Fruit fly (Drosophila melanogaster) whole organism, embryonic: Measurements from ENCODE around the gene Pdhb.

Experiments used
- ATbp ChIP-seq: fragments of 200-800 bp; sonication (Bioruptor generic); optimal IDR thresholded peaks from 2 replicates; lab custom pipeline; 2017; ENCODE audit warnings: missing biosample characterization, mild to moderate bottlenecking, missing genetic modification characterization, missing genetic modification reagents
- Ada2b ChIP-seq: fragments of 200-800 bp; sonication (Bioruptor generic); IDR thresholded peaks from 2 replicates; pipeline ENCODE4 v1.3.6; 2022; ENCODE audit warnings: missing biosample characterization, missing genetic modification characterization
- CG11456 ChIP-seq: fragments of 200-800 bp; sonication (Bioruptor generic); IDR thresholded peaks from 3 replicates; pipeline ENCODE4 v1.3.6; 2022; ENCODE audit warnings: missing biosample characterization, missing genetic modification characterization
- CG11560 ChIP-seq: fragments of 200-800 bp; sonication (Bioruptor generic); IDR thresholded peaks from 3 replicates; pipeline ENCODE4 v1.3.6; 2022; ENCODE audit warnings: missing biosample characterization, missing genetic modification characterization
- CG12219 ChIP-seq: fragments of 200-800 bp; sonication (Bioruptor generic); optimal IDR thresholded peaks from 3 replicates; lab custom pipeline; 2018; ENCODE audit warnings: missing biosample characterization, mild to moderate bottlenecking, missing genetic modification characterization
- CG12299 ChIP-seq: fragments of 200-800 bp; sonication (Bioruptor generic); optimal IDR thresholded peaks from 2 replicates; lab custom pipeline; 2018; ENCODE audit warnings: missing biosample characterization, mild to moderate bottlenecking, missing genetic modification characterization
- CG1233 ChIP-seq: fragments of 200-800 bp; sonication (Bioruptor generic); optimal IDR thresholded peaks from 4 replicates; lab custom pipeline; 2018; ENCODE audit warnings: missing biosample characterization, mild to moderate bottlenecking, missing genetic modification characterization
- CG2129 ChIP-seq: fragments of 200-800 bp; sonication (Bioruptor generic); IDR thresholded peaks from 2 replicates; pipeline ENCODE4 v1.3.6; 2022; ENCODE audit warnings: missing biosample characterization, missing genetic modification characterization; ENCODE audit not compliant: partially characterized antibody
- CG32532 ChIP-seq: fragments of 200-800 bp; sonication (Bioruptor generic); IDR thresholded peaks from 2 replicates; pipeline ENCODE4 v1.3.6; 2022; ENCODE audit warnings: missing biosample characterization, missing genetic modification characterization
- CG3407 ChIP-seq: fragments of 200-800 bp; sonication (Bioruptor generic); optimal IDR thresholded peaks from 2 replicates; lab custom pipeline; 2018; ENCODE audit warnings: missing biosample characterization, mild to moderate bottlenecking, missing genetic modification characterization
- CG34224 ChIP-seq: fragments of 200-800 bp; sonication (Bioruptor generic); IDR thresholded peaks from 3 replicates; pipeline ENCODE4 v1.3.6; 2022; ENCODE audit warnings: missing biosample characterization, missing genetic modification characterization; ENCODE audit not compliant: partially characterized antibody
- CG4328 ChIP-seq: fragments of 200-800 bp; sonication (Bioruptor generic); optimal IDR thresholded peaks from 3 replicates; lab custom pipeline; 2017; ENCODE audit warnings: missing biosample characterization, missing genetic modification reagents, missing genetic modification characterization
- CG4360 ChIP-seq: fragments of 200-800 bp; sonication (Bioruptor generic); IDR thresholded peaks from 2 replicates; pipeline ENCODE4 v1.3.6; 2022; ENCODE audit warnings: missing biosample characterization, missing genetic modification characterization
- CG5245 ChIP-seq: fragments of 200-800 bp; sonication (Bioruptor generic); optimal IDR thresholded peaks from 3 replicates; lab custom pipeline; 2016; ENCODE audit warnings: missing biosample characterization, missing genetic modification characterization
- CG7839 ChIP-seq: fragments of 200-800 bp; sonication (Bioruptor generic); optimal IDR thresholded peaks from 3 replicates; lab custom pipeline; 2018; ENCODE audit warnings: missing biosample characterization, mild to moderate bottlenecking, missing genetic modification characterization, moderate library complexity
- CG8924 ChIP-seq: fragments of 200-800 bp; optimal IDR thresholded peaks from 3 replicates; lab custom pipeline; 2019; ENCODE audit warnings: missing biosample characterization, mild to moderate bottlenecking, missing genetic modification characterization, moderate library complexity
- CG9876 ChIP-seq: fragments of 200-800 bp; sonication (Bioruptor generic); optimal IDR thresholded peaks from 2 replicates; lab custom pipeline; 2016; ENCODE audit warnings: missing biosample characterization, missing genetic modification characterization
- CG9932 ChIP-seq: fragments of 200-800 bp; sonication (Bioruptor generic); IDR thresholded peaks from 2 replicates; pipeline ENCODE4 v1.3.6; 2022; ENCODE audit warnings: missing biosample characterization, missing genetic modification characterization
- Chrac-16 ChIP-seq: fragments of 200-800 bp; sonication (Bioruptor generic); optimal IDR thresholded peaks from 3 replicates; lab custom pipeline; 2016; ENCODE audit warnings: missing biosample characterization, missing genetic modification characterization
- Dp ChIP-seq: fragments of 200-800 bp; sonication (Bioruptor generic); optimal IDR thresholded peaks from 2 replicates; lab custom pipeline; 2018; ENCODE audit warnings: missing biosample characterization, mild to moderate bottlenecking, missing genetic modification characterization, moderate library complexity
- Eip74EF ChIP-seq, 2 experiments: fragments of 200-800 bp in 1 of 2; fragments of >200 bp in 1 of 2; sonication (Bioruptor generic) in 1 of 2; optimal IDR thresholded peaks; 2 replicates each; lab custom pipeline; 2017 to 2019; ENCODE audit warnings: missing biosample characterization in 2 of 2, missing genetic modification characterization in 2 of 2, mild to moderate bottlenecking in 1 of 2, moderate library complexity in 1 of 2
- HLH4C ChIP-seq: fragments of 200-800 bp; sonication (Bioruptor generic); IDR thresholded peaks from 3 replicates; pipeline ENCODE4 v1.3.6; 2022; ENCODE audit warnings: missing biosample characterization, missing genetic modification characterization; ENCODE audit not compliant: partially characterized antibody
- Hr78 ChIP-seq, 2 experiments: fragments of 200-800 bp in 1 of 2; fragments of >200 bp in 1 of 2; sonication (Bioruptor generic) in 1 of 2; optimal IDR thresholded peaks; 2 replicates each; lab custom pipeline; 2017 to 2019; ENCODE audit warnings: missing biosample characterization in 2 of 2, missing genetic modification characterization in 2 of 2, mild to moderate bottlenecking in 1 of 2, moderate library complexity in 1 of 2
- Lim3 ChIP-seq: fragments of 200-800 bp; sonication (Bioruptor generic); IDR thresholded peaks from 2 replicates; pipeline ENCODE4 v1.3.6; 2022; ENCODE audit warnings: missing biosample characterization, missing genetic modification characterization
- Nf-YA ChIP-seq: fragments of 200-800 bp; sonication (Bioruptor generic); IDR thresholded peaks from 2 replicates; pipeline ENCODE4 v1.3.6; 2022; ENCODE audit warnings: missing biosample characterization, missing genetic modification characterization
- Stat92E ChIP-seq, 3 experiments: fragments of >200 bp in 2 of 3; fragments of 200-800 bp in 1 of 3; sonication (Bioruptor generic) in 1 of 3; optimal IDR thresholded peaks; 2 replicates each; lab custom pipeline; 2017 to 2019; ENCODE audit warnings: missing biosample characterization in 3 of 3, missing genetic modification characterization in 3 of 3, mild to moderate bottlenecking in 1 of 3, moderate library complexity in 1 of 3
- ase ChIP-seq: fragments of 200-800 bp; sonication (Bioruptor generic); IDR thresholded peaks from 3 replicates; pipeline ENCODE4 v1.3.6; 2022; ENCODE audit warnings: missing biosample characterization, missing genetic modification characterization
- btn ChIP-seq: fragments of 200-800 bp; sonication (Bioruptor generic); optimal IDR thresholded peaks from 2 replicates; lab custom pipeline; 2016; ENCODE audit warnings: missing biosample characterization, missing genetic modification characterization
- dan ChIP-seq: fragments of 200-800 bp; sonication (Bioruptor generic); IDR thresholded peaks from 2 replicates; pipeline ENCODE4 v1.3.6; 2022; ENCODE audit warnings: missing biosample characterization, missing genetic modification characterization
- eve ChIP-seq, 2 experiments: fragments of >200 bp; optimal IDR thresholded peaks; 2 replicates each; lab custom pipeline; 2017; ENCODE audit warnings: missing biosample characterization in 2 of 2, missing genetic modification characterization in 2 of 2
- fd3F ChIP-seq: fragments of 200-800 bp; sonication (Bioruptor generic); optimal IDR thresholded peaks from 2 replicates; lab custom pipeline; 2018; ENCODE audit warnings: missing biosample characterization, mild to moderate bottlenecking, missing genetic modification characterization, moderate library complexity
- fd64A ChIP-seq: fragments of 200-800 bp; sonication (Bioruptor generic); optimal IDR thresholded peaks from 3 replicates; lab custom pipeline; 2018; ENCODE audit warnings: missing biosample characterization, mild to moderate bottlenecking, missing genetic modification characterization
- gce ChIP-seq: fragments of 200-800 bp; sonication (Bioruptor generic); IDR thresholded peaks from 3 replicates; pipeline ENCODE4 v1.3.6; 2022; ENCODE audit warnings: missing biosample characterization, missing genetic modification characterization
- gem ChIP-seq: fragments of 200-800 bp; sonication (Bioruptor generic); optimal IDR thresholded peaks from 2 replicates; lab custom pipeline; 2019; ENCODE audit warnings: missing biosample characterization, mild to moderate bottlenecking, missing genetic modification characterization, moderate library complexity
- grn ChIP-seq: fragments of 200-800 bp; sonication (Bioruptor generic); optimal IDR thresholded peaks from 3 replicates; lab custom pipeline; 2017; ENCODE audit warnings: missing biosample characterization, missing genetic modification characterization
- inv ChIP-seq: fragments of 200-800 bp; sonication (Bioruptor generic); IDR thresholded peaks from 2 replicates; pipeline ENCODE4 v1.3.6; 2022; ENCODE audit warnings: missing biosample characterization, missing genetic modification characterization; ENCODE audit not compliant: partially characterized antibody
- ken ChIP-seq: fragments of 200-800 bp; sonication (Bioruptor generic); IDR thresholded peaks from 3 replicates; pipeline ENCODE4 v1.3.6; 2022; ENCODE audit warnings: missing biosample characterization, missing genetic modification characterization
- lilli ChIP-seq: fragments of 200-800 bp; sonication (Bioruptor generic); optimal IDR thresholded peaks from 3 replicates; lab custom pipeline; 2016; ENCODE audit warnings: missing biosample characterization, missing genetic modification characterization
- mirr ChIP-seq: fragments of 200-800 bp; sonication (Bioruptor generic); optimal IDR thresholded peaks from 3 replicates; lab custom pipeline; 2018; ENCODE audit warnings: missing biosample characterization, mild to moderate bottlenecking, missing genetic modification characterization
- nom ChIP-seq: fragments of 200-800 bp; sonication (Bioruptor generic); optimal IDR thresholded peaks from 2 replicates; lab custom pipeline; 2017; ENCODE audit warnings: missing biosample characterization, missing genetic modification characterization, mild to moderate bottlenecking, moderate library complexity, missing genetic modification reagents
- pros ChIP-seq: fragments of 200-800 bp; sonication (Bioruptor generic); optimal IDR thresholded peaks from 3 replicates; lab custom pipeline; 2019; ENCODE audit warnings: missing biosample characterization, mild to moderate bottlenecking, missing genetic modification characterization, moderate library complexity
- pum ChIP-seq: fragments of 200-800 bp; sonication (Bioruptor generic); optimal IDR thresholded peaks from 2 replicates; lab custom pipeline; 2016; ENCODE audit warnings: missing biosample characterization, missing genetic modification characterization
- salm ChIP-seq: fragments of 200-800 bp; sonication (Bioruptor generic); optimal IDR thresholded peaks from 2 replicates; lab custom pipeline; 2018; ENCODE audit warnings: missing biosample characterization, mild to moderate bottlenecking, missing genetic modification characterization
- schlank ChIP-seq: fragments of 200-800 bp; sonication (Bioruptor generic); optimal IDR thresholded peaks from 2 replicates; lab custom pipeline; 2018; ENCODE audit warnings: missing biosample characterization, mild to moderate bottlenecking, missing genetic modification characterization
- sisA ChIP-seq: fragments of 200-800 bp; sonication (Bioruptor generic); IDR thresholded peaks from 2 replicates; pipeline ENCODE4 v1.3.6; 2022; ENCODE audit warnings: missing biosample characterization, missing genetic modification characterization
- sr ChIP-seq: fragments of 200-800 bp; sonication (Bioruptor generic); IDR thresholded peaks from 3 replicates; pipeline ENCODE4 v1.3.6; 2022; ENCODE audit warnings: missing biosample characterization, missing genetic modification characterization
- tin ChIP-seq: fragments of 200-800 bp; sonication (Bioruptor generic); optimal IDR thresholded peaks from 3 replicates; lab custom pipeline; 2016; ENCODE audit warnings: missing biosample characterization, missing genetic modification characterization
- ttk ChIP-seq: fragments of 200-800 bp; sonication (Bioruptor generic); IDR thresholded peaks from 2 replicates; pipeline ENCODE4 v2.1.2; 2022; ENCODE audit warnings: missing biosample characterization, missing genetic modification characterization
- unc-4 ChIP-seq: fragments of 200-800 bp; sonication (Bioruptor generic); IDR thresholded peaks from 2 replicates; pipeline ENCODE4 v1.3.6; 2022; ENCODE audit warnings: missing biosample characterization, missing genetic modification characterization; ENCODE audit not compliant: partially characterized antibody
- z ChIP-seq: fragments of 200-800 bp; sonication (Bioruptor generic); IDR thresholded peaks from 3 replicates; pipeline ENCODE4 v1.3.6; 2022; ENCODE audit warnings: missing biosample characterization, missing genetic modification characterization

Gene Pdhb

dm6 chr3R:29124128-29124527 lies 11.3 kb downstream of the Pdhb start (continued):
- no peak for TF ChIP-seq CG34224 (GFP tag; lab: Robert Waterston, UW)
- no peak for TF ChIP-seq unc-4 (GFP tag; lab: Robert Waterston, UW)
- peak; percentile 13 for TF ChIP-seq CG9876 (GFP tag; lab: Kevin White, UChicago)
- TF ChIP-seq CG12219, result peak; percentile 65
- TF ChIP-seq tin, result peak; percentile 32
- TF ChIP-seq sr, result peak; percentile 44; the same call in 1 of the 3 replicates
- TF ChIP-seq pros (GFP tag; lab: Kevin White, UChicago), result no peak
- TF ChIP-seq CG4328 (GFP tag; lab: Kevin White, UChicago), result no peak
- peak; percentile 87 for TF ChIP-seq ken
- TF ChIP-seq CG11560 (tag; lab: Robert Waterston, UW), result 0 out of 3 replicates have a peak, but pooled peaks have one; percentile 37
- no peak for TF ChIP-seq Stat92E (GFP tag; optimal IDR thresholded peaks at IDR 0.05; lab: Kevin White, UChicago)
- TF ChIP-seq CG11456 (GFP tag; lab: Robert Waterston, UW), result peak; percentile 70; the same call in 2 of the 3 replicates
- TF ChIP-seq CG12299, result no peak
- TF ChIP-seq ATbp (GFP tag; lab: Kevin White, UChicago), result peak; percentile 62
- peak; percentile 4 for TF ChIP-seq mirr
- TF ChIP-seq gem (tag; lab: Kevin White, UChicago), result peak; percentile 82
- TF ChIP-seq z (GFP tag; lab: Robert Waterston, UW), result no peak; the same call in 2 of the 3 replicates
- peak; percentile 62 for TF ChIP-seq schlank (tag; lab: Kevin White, UChicago)
- peak; percentile 37; the same call in 1 of the 3 replicates for TF ChIP-seq ase (GFP tag; lab: Robert Waterston, UW)
- TF ChIP-seq HLH4C (GFP tag; lab: Robert Waterston, UW), result no peak
- TF ChIP-seq CG4360 (GFP tag; lab: Robert Waterston, UW), result no peak
- TF ChIP-seq Ada2b, result peak; percentile 58; the same call in 1 of the 2 replicates
- peak; percentile 51; the same call in 1 of the 3 replicates for TF ChIP-seq gce (GFP tag; lab: Robert Waterston, UW)
- TF ChIP-seq CG1233, result peak; percentile 53
- no peak for TF ChIP-seq fd64A (GFP tag; lab: Kevin White, UChicago)
- peak; percentile 58 for TF ChIP-seq CG8924
- peak; percentile 78 for TF ChIP-seq CG32532
- TF ChIP-seq CG5245 (GFP tag; lab: Kevin White, UChicago), result peak; percentile 26
- TF ChIP-seq Chrac-16 (GFP tag; lab: Kevin White, UChicago), result peak; percentile 50
- peak; percentile 74 for TF ChIP-seq CG9932 (GFP tag; lab: Robert Waterston, UW)
- no peak for TF ChIP-seq nom (GFP tag; lab: Kevin White, UChicago)
- peak; percentile 73 for TF ChIP-seq ttk (GFP tag; lab: Robert Waterston, UW)
- peak; percentile 38 for TF ChIP-seq CG3407
- peak; percentile 32 for TF ChIP-seq salm (tag; lab: Kevin White, UChicago)
- TF ChIP-seq eve (GFP tag; optimal IDR thresholded peaks at IDR 0.05; lab: Kevin White, UChicago), result no peak
- TF ChIP-seq inv, result no peak
- TF ChIP-seq fd3F (GFP tag; lab: Kevin White, UChicago), result peak; percentile 27
- no peak for TF ChIP-seq CG2129 (GFP tag; lab: Robert Waterston, UW)
- TF ChIP-seq CG7839, result peak; percentile 77
- peak; percentile 62 for TF ChIP-seq pum (GFP tag; lab: Kevin White, UChicago)
- TF ChIP-seq sisA (GFP tag; lab: Robert Waterston, UW), result peak; percentile 79
- no peak for TF ChIP-seq Eip74EF (GFP tag; optimal IDR thresholded peaks at IDR 0.05; lab: Kevin White, UChicago)
- no peak for TF ChIP-seq Dp (GFP tag; lab: Kevin White, UChicago)
- TF ChIP-seq Lim3 (GFP tag; lab: Robert Waterston, UW), result no peak
- TF ChIP-seq btn (GFP tag; lab: Kevin White, UChicago), result peak; percentile 17
- TF ChIP-seq Hr78 (GFP tag; optimal IDR thresholded peaks at IDR 0.05; lab: Kevin White, UChicago), result no peak
- peak; percentile 71 for TF ChIP-seq lilli (GFP tag; lab: Kevin White, UChicago)
- TF ChIP-seq dan (GFP tag; lab: Robert Waterston, UW), result peak; percentile 66
- TF ChIP-seq grn, result peak; percentile 81
- peak; percentile 55; the same call in 1 of the 2 replicates for TF ChIP-seq Nf-YA (GFP tag; lab: Robert Waterston, UW)
